Worm (Caenorhabditis elegans): ENCODE measurements around the gene Y45G12B.2.

DNA sequence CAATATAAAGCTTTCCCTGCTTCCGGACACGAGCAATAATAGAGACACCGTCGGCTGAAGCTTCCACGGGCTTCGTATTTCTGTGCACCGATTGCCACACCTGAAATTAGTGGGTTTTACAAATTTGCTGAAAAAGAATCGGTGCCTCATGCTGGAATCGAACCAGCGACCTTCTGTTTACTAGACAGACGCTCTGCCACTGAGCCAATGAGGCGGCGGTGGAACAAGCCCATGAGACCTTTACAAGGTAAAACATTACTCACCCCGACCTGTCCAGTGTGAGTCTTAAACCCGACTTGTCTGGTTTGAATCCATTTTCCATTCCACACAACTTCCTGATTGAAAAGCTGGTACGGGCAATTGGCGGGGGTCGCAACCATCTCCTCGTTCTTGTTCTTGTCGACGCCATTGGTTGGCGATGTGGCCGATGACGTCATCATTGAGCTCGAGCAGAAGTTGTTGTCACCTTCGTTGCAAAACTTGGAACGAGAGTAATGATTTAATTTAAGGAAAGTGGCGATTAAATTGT is 30.0 kb upstream of the Y45G12B.2 start, which contains the start of gene ndx-2:
- TF ChIP-seq hnd-1 (tag; optimal IDR thresholded peaks at IDR 0.05) (no peak), ama-1 (optimal IDR thresholded peaks at IDR 0.05) (no peak), scrt-1 (GFP tag; IDR thresholded peaks at IDR 0.05) (no peak), flt-1 (GFP tag; IDR thresholded peaks at IDR 0.05) (no peak), ceh-13 (GFP tag; optimal IDR thresholded peaks at IDR 0.05) (no peak), tbx-37 (GFP tag; conservative IDR thresholded peaks at IDR 0.05) (no peak), ets-7 (tag; optimal IDR thresholded peaks at IDR 0.05) (no peak), aly-1 (tag; optimal IDR thresholded peaks at IDR 0.05) (no peak)
